Fruit fly (Drosophila melanogaster) whole organism, wandering third instar larva: Measurements from ENCODE around the gene zye.

Source experiments
- Abd-B ChIP-seq: fragments of >200 bp; optimal IDR thresholded peaks from 2 replicates; lab custom pipeline; 2017; ENCODE audit warnings: missing biosample characterization, missing genetic modification characterization
- CG32264 ChIP-seq: fragments of 200-800 bp; sonication (Bioruptor generic); optimal IDR thresholded peaks from 2 replicates; lab custom pipeline; 2016; ENCODE audit warnings: missing biosample characterization, missing genetic modification characterization
- CG9705 ChIP-seq: fragments of 200-800 bp; sonication (Bioruptor generic); optimal IDR thresholded peaks from 2 replicates; lab custom pipeline; 2018; ENCODE audit warnings: missing biosample characterization, mild to moderate bottlenecking, missing genetic modification characterization
- CrebA ChIP-seq: fragments of 200-800 bp; sonication (Bioruptor generic); optimal IDR thresholded peaks from 2 replicates; lab custom pipeline; 2016; ENCODE audit warnings: missing biosample characterization, mild to moderate bottlenecking, missing genetic modification characterization, borderline replicate concordance
- Dfd ChIP-seq: fragments of >200 bp; optimal IDR thresholded peaks from 2 replicates; lab custom pipeline; 2017; ENCODE audit warnings: missing biosample characterization, missing genetic modification characterization
- GATAd ChIP-seq: sonication (Bioruptor generic); optimal IDR thresholded peaks from 2 replicates; lab custom pipeline; 2016; ENCODE audit warnings: missing biosample characterization, missing genetic modification characterization
- HLH106 ChIP-seq: fragments of 200-800 bp; optimal IDR thresholded peaks from 3 replicates; lab custom pipeline; 2019; ENCODE audit warnings: missing biosample characterization, mild to moderate bottlenecking, missing genetic modification characterization, moderate library complexity
- Hnf4 ChIP-seq: fragments of 200-800 bp; sonication (Bioruptor generic); optimal IDR thresholded peaks from 2 replicates; lab custom pipeline; 2016; ENCODE audit warnings: missing biosample characterization, mild to moderate bottlenecking, missing genetic modification characterization
- Hr78 ChIP-seq: fragments of >200 bp; optimal IDR thresholded peaks from 2 replicates; lab custom pipeline; 2017; ENCODE audit warnings: missing biosample characterization, missing genetic modification characterization
- Hr83 ChIP-seq: fragments of 200-300 bp; sonication (Bioruptor generic); optimal IDR thresholded peaks from 2 replicates; lab custom pipeline; 2016; ENCODE audit warnings: missing biosample characterization, mild to moderate bottlenecking, missing genetic modification characterization, moderate library complexity; ENCODE audit not compliant: poor library complexity, severe bottlenecking
- Jra ChIP-seq: sonication (Bioruptor generic); optimal IDR thresholded peaks from 2 replicates; lab custom pipeline; 2016; ENCODE audit warnings: missing biosample characterization, missing genetic modification characterization
- Mio ChIP-seq: sonication (Bioruptor generic); optimal IDR thresholded peaks from 2 replicates; lab custom pipeline; 2016; ENCODE audit warnings: missing biosample characterization, missing genetic modification characterization
- Myc ChIP-seq: fragments of >200 bp; optimal IDR thresholded peaks from 2 replicates; lab custom pipeline; 2017
- N ChIP-seq: fragments of >200 bp; optimal IDR thresholded peaks from 2 replicates; lab custom pipeline; 2018; ENCODE audit warnings: missing biosample characterization, missing external identifiers, missing genetic modification characterization
- OdsH ChIP-seq: fragments of 200-800 bp; sonication (Bioruptor generic); optimal IDR thresholded peaks from 2 replicates; lab custom pipeline; 2016; ENCODE audit warnings: missing biosample characterization, mild to moderate bottlenecking, missing genetic modification characterization
- Rel ChIP-seq, 2 experiments: fragments of 200-800 bp; sonication (Bioruptor generic) in 1 of 2; optimal IDR thresholded peaks; 2 replicates in 1 of 2; 3 replicates in 1 of 2; lab custom pipeline; 2016 to 2019; ENCODE audit warnings: mild to moderate bottlenecking in 2 of 2, missing biosample characterization in 2 of 2, missing genetic modification characterization in 2 of 2, moderate library complexity in 1 of 2
- Sp1 ChIP-seq: fragments of 200-800 bp; sonication (Bioruptor generic); optimal IDR thresholded peaks from 3 replicates; lab custom pipeline; 2019; ENCODE audit warnings: missing biosample characterization, mild to moderate bottlenecking, missing genetic modification characterization, moderate library complexity
- Vsx2 ChIP-seq: fragments of 200-300, 225-300 bp; sonication (Bioruptor generic); optimal IDR thresholded peaks from 2 replicates; lab custom pipeline; 2018; ENCODE audit warnings: missing biosample characterization, missing genetic modification characterization; ENCODE audit not compliant: partially characterized antibody
- br ChIP-seq: fragments of 200-800 bp; sonication (Bioruptor generic); optimal IDR thresholded peaks from 2 replicates; lab custom pipeline; 2016; ENCODE audit warnings: missing biosample characterization, missing genetic modification characterization
- brk ChIP-seq: fragments of 200-800 bp; sonication (Bioruptor generic); optimal IDR thresholded peaks from 2 replicates; lab custom pipeline; 2016; ENCODE audit warnings: missing biosample characterization, mild to moderate bottlenecking, missing genetic modification characterization
- dl ChIP-seq, 2 experiments: fragments of 175-275, 200-275 bp in 1 of 2; fragments of 200-275 bp in 1 of 2; sonication (Bioruptor generic); optimal IDR thresholded peaks; lab custom pipeline; 2018; ENCODE audit warnings: mild to moderate bottlenecking in 2 of 2, missing biosample characterization in 2 of 2, missing genetic modification characterization in 2 of 2, moderate library complexity in 2 of 2; ENCODE audit not compliant: partially characterized antibody in 2 of 2, insufficient read depth in 1 of 2
- dmrt93B ChIP-seq: fragments of 200-800 bp; sonication (Bioruptor generic); optimal IDR thresholded peaks from 2 replicates; lab custom pipeline; 2018; ENCODE audit warnings: missing biosample characterization, mild to moderate bottlenecking, missing genetic modification characterization
- dsf ChIP-seq: sonication (Bioruptor generic); optimal IDR thresholded peaks from 2 replicates; lab custom pipeline; 2016; ENCODE audit warnings: missing biosample characterization, missing genetic modification characterization, borderline replicate concordance
- ey ChIP-seq: fragments of 200-800 bp; sonication (Bioruptor generic); optimal IDR thresholded peaks from 2 replicates; lab custom pipeline; 2016; ENCODE audit warnings: missing biosample characterization, missing genetic modification characterization
- foxo ChIP-seq, 2 experiments: fragments of 200-800 bp; sonication (Bioruptor generic); optimal IDR thresholded peaks; 2 replicates in 1 of 2; 3 replicates in 1 of 2; lab custom pipeline; 2016 to 2017; ENCODE audit warnings: missing biosample characterization in 2 of 2, missing genetic modification characterization in 2 of 2
- fru ChIP-seq: fragments of 200-800 bp; sonication (Bioruptor generic); optimal IDR thresholded peaks from 3 replicates; lab custom pipeline; 2016; ENCODE audit warnings: missing biosample characterization, mild to moderate bottlenecking, missing genetic modification characterization
- h ChIP-seq: fragments of 200-800 bp; sonication (Bioruptor generic); optimal IDR thresholded peaks from 3 replicates; lab custom pipeline; 2016; ENCODE audit warnings: missing biosample characterization, mild to moderate bottlenecking, missing genetic modification characterization
- jim ChIP-seq: fragments of 175-275, 200-325 bp; sonication (Bioruptor generic); optimal IDR thresholded peaks from 2 replicates; lab custom pipeline; 2016; ENCODE audit warnings: missing biosample characterization, mild to moderate bottlenecking, missing genetic modification characterization
- lola ChIP-seq: fragments of >200 bp; optimal IDR thresholded peaks from 2 replicates; lab custom pipeline; 2017; ENCODE audit warnings: missing biosample characterization, missing genetic modification characterization
- pan ChIP-seq: fragments of >200 bp; optimal IDR thresholded peaks from 2 replicates; lab custom pipeline; 2017
- psq ChIP-seq: fragments of 200-800 bp; sonication (Bioruptor generic); optimal IDR thresholded peaks from 3 replicates; lab custom pipeline; 2017; ENCODE audit warnings: missing biosample characterization, mild to moderate bottlenecking, missing genetic modification characterization, moderate library complexity
- rgr ChIP-seq: fragments of 200-800 bp; sonication (Bioruptor generic); optimal IDR thresholded peaks from 3 replicates; lab custom pipeline; 2016; ENCODE audit warnings: missing biosample characterization, mild to moderate bottlenecking, missing genetic modification characterization
- sage ChIP-seq: fragments of 200-800 bp; sonication (Bioruptor generic); optimal IDR thresholded peaks from 2 replicates; lab custom pipeline; 2016; ENCODE audit warnings: missing biosample characterization, mild to moderate bottlenecking, missing genetic modification characterization
- tai ChIP-seq: sonication (Bioruptor generic); optimal IDR thresholded peaks from 2 replicates; lab custom pipeline; 2016; ENCODE audit warnings: missing biosample characterization, missing genetic modification characterization
- usp ChIP-seq: fragments of >200 bp; optimal IDR thresholded peaks from 2 replicates; lab custom pipeline; 2017; ENCODE audit warnings: missing biosample characterization, missing genetic modification characterization
- woc ChIP-seq: sonication (Bioruptor generic); optimal IDR thresholded peaks from 2 replicates; lab custom pipeline; 2016; ENCODE audit warnings: missing biosample characterization, mild to moderate bottlenecking, missing genetic modification characterization

Gene zye

DNA sequence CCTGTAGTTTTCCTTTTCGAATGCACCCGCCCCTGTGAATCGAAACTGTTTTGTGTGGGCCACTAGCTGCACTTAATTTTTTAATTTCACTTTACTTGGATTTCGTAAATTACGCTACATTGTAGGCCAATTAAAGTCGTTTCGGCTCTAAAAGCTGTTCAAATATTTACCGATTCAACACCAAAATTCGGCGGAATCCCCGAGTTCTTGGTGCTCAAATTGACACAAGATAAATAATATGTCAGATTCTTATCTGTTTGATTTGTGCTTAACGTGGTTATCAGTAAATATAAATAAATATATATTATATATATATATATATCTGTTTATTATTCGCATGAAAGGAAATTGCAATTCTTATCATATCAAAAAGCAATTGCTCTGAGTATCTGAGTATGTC, 34.6 kb downstream of the zye start:
- TF ChIP-seq OdsH = peak; percentile 51
- peak; percentile 67 for TF ChIP-seq HLH106 (tag; lab: Kevin White, UChicago)
- no peak for TF ChIP-seq dsf
- no peak for TF ChIP-seq Dfd
- TF ChIP-seq CG9705 (GFP tag; lab: Kevin White, UChicago) = peak; percentile 78
- peak; percentile 24 for TF ChIP-seq br
- peak; percentile 43 for TF ChIP-seq brk (GFP tag; lab: Kevin White, UChicago)
- peak; percentile 32 for TF ChIP-seq psq (GFP tag; lab: Kevin White, UChicago)
- peak; percentile 4 for TF ChIP-seq fru
- peak; percentile 16 for TF ChIP-seq Rel (GFP tag; optimal IDR thresholded peaks at IDR 0.05; lab: Kevin White, UChicago)
- TF ChIP-seq Rel (tag; optimal IDR thresholded peaks at IDR 0.05; lab: Kevin White, UChicago) = peak; percentile 99
- peak; percentile 67 for TF ChIP-seq h (GFP tag; lab: Kevin White, UChicago)
- TF ChIP-seq rgr (GFP tag; lab: Kevin White, UChicago) = peak; percentile 76
- TF ChIP-seq Abd-B = no peak
- peak; percentile 79 for TF ChIP-seq Sp1 (GFP tag; lab: Kevin White, UChicago)
- peak; percentile 57 for TF ChIP-seq Hnf4 (GFP tag; lab: Kevin White, UChicago)
- TF ChIP-seq foxo (GFP tag; optimal IDR thresholded peaks at IDR 0.05; lab: Kevin White, UChicago) = peak in 1 of 2 experiments; percentile 58
- TF ChIP-seq dmrt93B (GFP tag; lab: Kevin White, UChicago) = peak; percentile 54
- peak; percentile 76 for TF ChIP-seq Hr83 (GFP tag; lab: Kevin White, UChicago)
- TF ChIP-seq Jra = no peak

DNA sequence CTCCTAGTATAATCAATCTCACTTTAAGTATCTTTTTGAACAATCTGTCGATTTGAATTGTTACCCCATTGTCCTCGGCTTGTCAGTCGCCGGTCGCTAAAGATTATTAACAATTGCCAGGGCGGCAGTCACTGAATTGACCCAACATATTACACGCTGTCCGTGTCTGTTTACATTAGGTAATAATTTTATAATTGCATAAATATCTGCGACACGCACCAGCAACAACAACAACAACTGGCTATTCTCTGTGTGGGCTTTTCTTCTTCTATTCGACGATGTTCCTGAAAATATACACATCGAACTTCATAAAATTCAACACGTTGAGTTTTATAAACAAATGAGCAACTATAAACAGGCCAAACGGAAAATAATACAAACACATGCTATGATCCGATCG, 35.4 kb downstream of the zye start:
- TF ChIP-seq woc (GFP tag; lab: Kevin White, UChicago) (no peak), Dfd (no peak), HLH106 (tag; lab: Kevin White, UChicago) (no peak), CG32264 (GFP tag; lab: Kevin White, UChicago) (no peak), jim (GFP tag; lab: Kevin White, UChicago) (no peak), Hnf4 (GFP tag; lab: Kevin White, UChicago) (no peak), CrebA (GFP tag; lab: Kevin White, UChicago) (no peak), tai (GFP tag; lab: Kevin White, UChicago) (no peak), Myc (lab: Kevin White, UChicago) (no peak), Hr83 (GFP tag; lab: Kevin White, UChicago) (no peak), N (GFP tag; lab: Kevin White, UChicago) (no peak), ey (GFP tag; lab: Kevin White, UChicago) (no peak), fru (no peak), dsf (no peak), Rel (GFP tag; optimal IDR thresholded peaks at IDR 0.05; lab: Kevin White, UChicago) (no peak), Rel (tag; optimal IDR thresholded peaks at IDR 0.05; lab: Kevin White, UChicago) (no peak), Hr78 (no peak), dmrt93B (GFP tag; lab: Kevin White, UChicago) (no peak), h (GFP tag; lab: Kevin White, UChicago) (no peak), psq (GFP tag; lab: Kevin White, UChicago) (no peak)
- TF ChIP-seq, all 38 proteins: peak for 0

DNA sequence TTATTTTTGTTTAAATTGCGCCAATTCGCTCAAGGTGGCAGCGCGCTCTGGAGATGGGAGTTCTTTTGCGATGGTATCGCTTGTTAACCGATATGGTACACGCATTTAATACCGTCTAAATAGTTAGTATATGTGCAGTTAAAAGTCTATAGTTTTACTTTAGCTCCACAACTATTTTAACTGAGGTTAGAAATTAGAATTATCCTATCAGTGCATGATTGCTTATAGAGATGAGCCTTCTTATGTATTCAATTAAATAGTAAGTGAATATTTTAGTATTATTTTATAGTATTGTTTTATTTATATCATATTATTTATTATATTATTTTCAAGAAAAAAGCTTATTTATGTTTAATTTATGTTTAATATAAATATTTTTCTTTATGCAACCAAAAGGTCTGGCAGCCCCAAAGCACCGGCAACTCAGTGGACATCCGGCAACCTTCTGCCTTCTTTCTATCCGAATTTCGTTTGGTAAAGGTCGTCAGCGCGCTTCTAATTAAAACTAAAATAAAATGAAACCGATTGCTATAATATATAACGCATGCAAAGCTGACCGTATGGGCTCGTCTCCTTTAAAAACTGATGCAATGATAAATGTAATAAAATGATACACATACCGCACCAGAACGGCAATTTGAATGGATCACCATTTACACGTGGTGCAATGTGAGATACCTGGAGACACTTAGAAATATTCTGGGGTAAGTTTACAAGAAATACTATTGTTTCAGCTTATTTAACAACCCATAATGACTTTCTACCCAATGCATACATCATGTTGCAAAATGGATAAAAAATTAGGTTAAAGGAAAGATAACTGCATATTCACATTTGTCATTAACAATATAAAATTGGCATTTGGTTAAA, 39.6 kb downstream of the zye start, which contains the start of gene CG5199:
TSS of gene CG5199 (minus strand) at position 52 of the 870 bp plus-strand sequence.
- TF ChIP-seq CrebA (GFP tag; lab: Kevin White, UChicago) (no peak), GATAd (GFP tag; lab: Kevin White, UChicago) (no peak), Mio (no peak), HLH106 (tag; lab: Kevin White, UChicago) (peak; percentile 80), CG9705 (GFP tag; lab: Kevin White, UChicago) (peak; percentile 4), fru (peak; percentile 23), pan (lab: Kevin White, UChicago) (no peak), Rel (GFP tag; optimal IDR thresholded peaks at IDR 0.05; lab: Kevin White, UChicago) (no peak), Rel (tag; optimal IDR thresholded peaks at IDR 0.05; lab: Kevin White, UChicago) (no peak), tai (GFP tag; lab: Kevin White, UChicago) (no peak), sage (GFP tag; lab: Kevin White, UChicago) (peak; percentile 7), OdsH (peak; percentile 30), CG32264 (GFP tag; lab: Kevin White, UChicago) (no peak), psq (GFP tag; lab: Kevin White, UChicago) (peak; percentile 64), Dfd (no peak), Myc (lab: Kevin White, UChicago) (peak; percentile 26), dmrt93B (GFP tag; lab: Kevin White, UChicago) (peak; percentile 41), usp (no peak), Jra (no peak), Hr83 (GFP tag; lab: Kevin White, UChicago) (peak; percentile 44), rgr (GFP tag; lab: Kevin White, UChicago) (peak; percentile 44), dl (GFP tag; optimal IDR thresholded peaks at IDR 0.05; lab: Kevin White, UChicago; ENCODE audit: insufficient read depth in 1 of 2, partially characterized antibody in 2 of 2) (no peak), foxo (GFP tag; optimal IDR thresholded peaks at IDR 0.05; lab: Kevin White, UChicago) (peak in 1 of 2 experiments; percentile 74), lola (no peak), dsf (no peak), woc (GFP tag; lab: Kevin White, UChicago) (no peak), Vsx2 (no peak), ey (GFP tag; lab: Kevin White, UChicago) (peak; percentile 11), br (no peak), h (GFP tag; lab: Kevin White, UChicago) (peak; percentile 50), Sp1 (GFP tag; lab: Kevin White, UChicago) (peak; percentile 59), Hnf4 (GFP tag; lab: Kevin White, UChicago) (peak; percentile 13), Abd-B (no peak), jim (GFP tag; lab: Kevin White, UChicago) (no peak), Hr78 (no peak), N (GFP tag; lab: Kevin White, UChicago) (no peak), brk (GFP tag; lab: Kevin White, UChicago) (peak; percentile 41)
